Worm (Caenorhabditis elegans) whole organism, mixed stage, embryonic: ENCODE data around the gene pqn-31.

Source experiments
- M03D4.4 ChIP-seq: sonication (generic microtip); optimal IDR thresholded peaks from 2 replicates; lab custom pipeline; 2017; ENCODE audit warnings: mild to moderate bottlenecking, missing genetic modification characterization, missing compliant biosample characterization
- bed-3 ChIP-seq: fragments of 200-800 bp; sonication (Bioruptor generic); optimal IDR thresholded peaks from 3 replicates; lab custom pipeline; 2018; ENCODE audit warnings: mild to moderate bottlenecking, missing genetic modification characterization, moderate library complexity, missing compliant biosample characterization
- blmp-1 ChIP-seq: fragments of 150-350 bp; optimal IDR thresholded peaks from 2 replicates; lab custom pipeline; 2014; ENCODE audit warnings: missing biosample characterization, missing genetic modification characterization
- ceh-39 ChIP-seq: fragments of 150-350 bp; optimal IDR thresholded peaks from 2 replicates; lab custom pipeline; 2014; ENCODE audit warnings: missing biosample characterization, missing genetic modification characterization
- ceh-43 ChIP-seq: fragments of 200-800 bp; sonication (Bioruptor generic); optimal IDR thresholded peaks from 2 replicates; lab custom pipeline; 2018; ENCODE audit warnings: mild to moderate bottlenecking, missing genetic modification characterization, moderate library complexity, missing compliant biosample characterization
- ceh-83 ChIP-seq: fragments of 200-800 bp; sonication (Bioruptor generic); optimal IDR thresholded peaks from 2 replicates; lab custom pipeline; 2018; ENCODE audit warnings: mild to moderate bottlenecking, missing genetic modification characterization, missing compliant biosample characterization
- ces-1 ChIP-seq: fragments of 150-350 bp; optimal IDR thresholded peaks from 2 replicates; lab custom pipeline; 2014; ENCODE audit warnings: missing biosample characterization, missing genetic modification reagents, missing genetic modification characterization
- cnd-1 ChIP-seq: fragments of 200-800 bp; sonication (Bioruptor generic); optimal IDR thresholded peaks from 2 replicates; lab custom pipeline; 2018; ENCODE audit warnings: mild to moderate bottlenecking, missing genetic modification characterization, missing compliant biosample characterization
- drap-1 ChIP-seq: fragments of 200-800 bp; sonication (Bioruptor generic); optimal IDR thresholded peaks from 3 replicates; lab custom pipeline; 2018; ENCODE audit warnings: mild to moderate bottlenecking, missing genetic modification characterization, missing compliant biosample characterization
- elt-1 ChIP-seq: sonication (generic microtip); optimal IDR thresholded peaks from 2 replicates; lab custom pipeline; 2017; ENCODE audit warnings: missing genetic modification characterization, mild to moderate bottlenecking, missing compliant biosample characterization, antibody characterized with exemption, moderate library complexity, borderline replicate concordance; ENCODE audit not compliant: insufficient read depth
- elt-3 ChIP-seq: fragments of 150-350 bp; optimal IDR thresholded peaks from 2 replicates; lab custom pipeline; 2014; ENCODE audit warnings: missing biosample characterization, missing genetic modification characterization
- flh-1 ChIP-seq: fragments of 200-800 bp; sonication (Bioruptor generic); optimal IDR thresholded peaks from 2 replicates; lab custom pipeline; 2018; ENCODE audit warnings: mild to moderate bottlenecking, missing genetic modification characterization, moderate library complexity, missing compliant biosample characterization
- ham-2 ChIP-seq: fragments of 200-800 bp; sonication (Bioruptor generic); optimal IDR thresholded peaks from 2 replicates; lab custom pipeline; 2018; ENCODE audit warnings: mild to moderate bottlenecking, missing genetic modification characterization, missing compliant biosample characterization
- hlh-1 ChIP-seq: fragments of 150-350 bp; optimal IDR thresholded peaks from 2 replicates; lab custom pipeline; 2014; ENCODE audit warnings: missing biosample characterization, missing genetic modification reagents, missing genetic modification characterization
- lin-13 ChIP-seq: fragments of 150-350 bp; optimal IDR thresholded peaks from 2 replicates; lab custom pipeline; 2014; ENCODE audit warnings: missing biosample characterization, missing genetic modification characterization
- lin-32 ChIP-seq: fragments of 200-800 bp; sonication (Bioruptor generic); optimal IDR thresholded peaks from 2 replicates; lab custom pipeline; 2018; ENCODE audit warnings: mild to moderate bottlenecking, missing genetic modification characterization, missing compliant biosample characterization
- lsy-2 ChIP-seq: fragments of 150-350 bp; optimal IDR thresholded peaks from 2 replicates; lab custom pipeline; 2014; ENCODE audit warnings: missing biosample characterization, missing genetic modification characterization
- mab-5 ChIP-seq: fragments of 150-350 bp; optimal IDR thresholded peaks from 2 replicates; lab custom pipeline; 2014; ENCODE audit warnings: missing biosample characterization, missing genetic modification characterization
- mep-1 ChIP-seq: fragments of 150-350 bp; optimal IDR thresholded peaks from 2 replicates; lab custom pipeline; 2017; ENCODE audit warnings: missing biosample characterization, missing genetic modification reagents, missing genetic modification characterization, inconsistent platforms
- mls-2 ChIP-seq: sonication (generic microtip); optimal IDR thresholded peaks from 2 replicates; lab custom pipeline; 2016; ENCODE audit warnings: mild to moderate bottlenecking, missing genetic modification characterization, moderate library complexity, missing compliant biosample characterization
- nhr-12 ChIP-seq: fragments of 150-350 bp; optimal IDR thresholded peaks from 2 replicates; lab custom pipeline; 2014; ENCODE audit warnings: missing biosample characterization, missing genetic modification characterization
- nhr-2 ChIP-seq: fragments of 150-350 bp; optimal IDR thresholded peaks from 2 replicates; lab custom pipeline; 2014; ENCODE audit warnings: missing biosample characterization, missing genetic modification characterization
- nhr-237 ChIP-seq: fragments of 150-350 bp; optimal IDR thresholded peaks from 2 replicates; lab custom pipeline; 2014; ENCODE audit warnings: missing biosample characterization, missing genetic modification characterization
- nhr-28 ChIP-seq: fragments of 150-350 bp; optimal IDR thresholded peaks from 2 replicates; lab custom pipeline; 2014; ENCODE audit warnings: missing biosample characterization, missing genetic modification characterization
- nhr-76 ChIP-seq: sonication (generic microtip); optimal IDR thresholded peaks from 2 replicates; lab custom pipeline; 2017; ENCODE audit warnings: missing biosample characterization, missing genetic modification characterization
- pha-4 ChIP-seq: fragments of 150-350 bp; optimal IDR thresholded peaks from 2 replicates; lab custom pipeline; 2018; ENCODE audit warnings: missing biosample characterization, missing genetic modification reagents, missing genetic modification characterization
- sem-2 ChIP-seq: fragments of 200-800 bp; sonication (Bioruptor generic); optimal IDR thresholded peaks from 2 replicates; lab custom pipeline; 2018; ENCODE audit warnings: mild to moderate bottlenecking, missing genetic modification characterization, missing compliant biosample characterization
- snpc-4 ChIP-seq: fragments of 150-350 bp; optimal IDR thresholded peaks from 2 replicates; lab custom pipeline; 2014; ENCODE audit warnings: missing biosample characterization, missing genetic modification characterization
- sptf-1 ChIP-seq: sonication (generic microtip); optimal IDR thresholded peaks from 2 replicates; lab custom pipeline; 2017; ENCODE audit warnings: mild to moderate bottlenecking, missing genetic modification characterization, moderate library complexity, missing compliant biosample characterization
- tbx-8 ChIP-seq: fragments of 200-800 bp; sonication (Bioruptor generic); optimal IDR thresholded peaks from 2 replicates; lab custom pipeline; 2018; ENCODE audit warnings: mild to moderate bottlenecking, missing genetic modification characterization, moderate library complexity, missing compliant biosample characterization
- unc-120 ChIP-seq: sonication (generic microtip); optimal IDR thresholded peaks from 2 replicates; lab custom pipeline; 2017; ENCODE audit warnings: missing genetic modification characterization, missing compliant biosample characterization; ENCODE audit not compliant: poor library complexity, severe bottlenecking
- unc-39 ChIP-seq: fragments of 150-350 bp; optimal IDR thresholded peaks from 2 replicates; lab custom pipeline; 2014; ENCODE audit warnings: missing biosample characterization, missing genetic modification characterization
- unc-62 ChIP-seq: fragments of 150-350 bp; optimal IDR thresholded peaks from 2 replicates; lab custom pipeline; 2014; ENCODE audit warnings: missing biosample characterization, missing genetic modification reagents, missing genetic modification characterization
- zip-8 ChIP-seq: fragments of 150-350 bp; optimal IDR thresholded peaks from 2 replicates; lab custom pipeline; 2014; ENCODE audit warnings: missing biosample characterization, missing genetic modification characterization
- ztf-11 ChIP-seq: fragments of 150-350 bp; optimal IDR thresholded peaks from 2 replicates; lab custom pipeline; 2014; ENCODE audit warnings: missing biosample characterization, missing genetic modification characterization

Gene pqn-31

ce11 chrV:9076273-9076672 lies 33.1 kb upstream of the pqn-31 start, which contains the start of gene T27E4.7:
Gene T27E4.7 (minus strand): TSS chrV:9076322.
- TF ChIP-seq tbx-8 (GFP tag; lab: Kevin White, UChicago) = no peak
- TF ChIP-seq ceh-39 (tag; lab: Kevin White, UChicago) = no peak
- TF ChIP-seq ceh-83 = no peak
- no peak for TF ChIP-seq unc-39 (tag; lab: Kevin White, UChicago)
- TF ChIP-seq unc-120 (tag; lab: Kevin White, UChicago) = no peak
- no peak for TF ChIP-seq nhr-28 (tag; lab: Kevin White, UChicago)
- TF ChIP-seq lsy-2 (tag; lab: Kevin White, UChicago) = no peak
- no peak for TF ChIP-seq hlh-1 (tag; lab: Kevin White, UChicago)
- TF ChIP-seq M03D4.4 = no peak
- no peak for TF ChIP-seq elt-3 (tag; lab: Kevin White, UChicago)
- TF ChIP-seq drap-1 = no peak
- TF ChIP-seq pha-4 = no peak
- TF ChIP-seq ztf-11 (tag; lab: Kevin White, UChicago) = no peak
- TF ChIP-seq mab-5 (tag; lab: Kevin White, UChicago) = no peak
- TF ChIP-seq zip-8 (tag; lab: Kevin White, UChicago) = no peak
- TF ChIP-seq blmp-1 (tag; lab: Kevin White, UChicago) = no peak
- no peak for TF ChIP-seq unc-62
- TF ChIP-seq ham-2 (GFP tag; lab: Kevin White, UChicago) = no peak
- no peak for TF ChIP-seq lin-13 (tag; lab: Kevin White, UChicago)
- no peak for TF ChIP-seq cnd-1 (tag; lab: Kevin White, UChicago)

- TF ChIP-seq nhr-76 (tag; lab: Kevin White, UChicago) (no peak), cnd-1 (tag; lab: Kevin White, UChicago) (no peak), nhr-237 (no peak), snpc-4 (tag; lab: Kevin White, UChicago) (no peak), bed-3 (GFP tag; lab: Kevin White, UChicago) (no peak), unc-39 (tag; lab: Kevin White, UChicago) (no peak), elt-1 (no peak), pha-4 (no peak), flh-1 (GFP tag; lab: Kevin White, UChicago) (no peak), nhr-12 (tag; lab: Kevin White, UChicago) (no peak), sem-2 (no peak), elt-3 (tag; lab: Kevin White, UChicago) (no peak), unc-62 (no peak)
These were observed 31.3 kb upstream of the pqn-31 start for ce11 chrV:9078067-9078581.

ce11 chrV:9078815-9079525 lies 30.4 kb upstream of the pqn-31 start:
- TF ChIP-seq sptf-1 (no peak), ceh-83 (no peak), drap-1 (no peak), blmp-1 (tag; lab: Kevin White, UChicago) (no peak), mep-1 (tag; lab: Kevin White, UChicago) (no peak), hlh-1 (tag; lab: Kevin White, UChicago) (no peak), lin-32 (GFP tag; lab: Kevin White, UChicago) (no peak), nhr-76 (tag; lab: Kevin White, UChicago) (no peak), unc-62 (no peak)

- TF ChIP-seq M03D4.4 = no peak
- no peak for TF ChIP-seq ces-1 (GFP tag; lab: Kevin White, UChicago)
- no peak for TF ChIP-seq cnd-1 (tag; lab: Kevin White, UChicago)
- no peak for TF ChIP-seq nhr-2 (tag; lab: Kevin White, UChicago)
- TF ChIP-seq zip-8 (tag; lab: Kevin White, UChicago) = no peak
- TF ChIP-seq flh-1 (GFP tag; lab: Kevin White, UChicago) = no peak
- TF ChIP-seq blmp-1 (tag; lab: Kevin White, UChicago) = no peak
- no peak for TF ChIP-seq unc-62
- TF ChIP-seq ceh-43 (GFP tag; lab: Kevin White, UChicago) = no peak
- no peak for TF ChIP-seq elt-3 (tag; lab: Kevin White, UChicago)
- no peak for TF ChIP-seq ztf-11 (tag; lab: Kevin White, UChicago)
- no peak for TF ChIP-seq bed-3 (GFP tag; lab: Kevin White, UChicago)
- TF ChIP-seq nhr-12 (tag; lab: Kevin White, UChicago) = no peak
- TF ChIP-seq tbx-8 (GFP tag; lab: Kevin White, UChicago) = no peak
- no peak for TF ChIP-seq mab-5 (tag; lab: Kevin White, UChicago)
- no peak for TF ChIP-seq mls-2 (tag; lab: Kevin White, UChicago)
- TF ChIP-seq nhr-237 = no peak
These were observed 29.4 kb upstream of the pqn-31 start for ce11 chrV:9079965-9080432.
